Worm (Caenorhabditis elegans): ENCODE results near the gene fahd-1.

DNA sequence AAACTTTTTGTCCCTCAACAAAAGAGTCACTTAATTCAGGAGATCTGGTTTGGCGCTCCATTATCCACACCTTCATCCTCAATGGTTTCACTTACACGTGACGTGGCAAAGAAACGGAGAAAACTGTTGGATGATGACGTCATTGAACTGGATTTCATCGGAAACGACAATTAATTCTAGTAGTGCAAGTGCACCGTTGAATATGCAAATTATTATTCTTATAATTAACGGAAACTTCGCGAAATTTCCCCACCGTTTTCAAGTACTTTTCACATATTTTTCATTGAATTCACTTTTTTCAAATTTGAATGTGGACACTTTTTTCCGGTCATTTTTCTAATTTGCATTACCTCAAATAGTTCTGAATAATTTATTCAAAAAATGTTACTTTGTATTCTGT lies 17.2 kb downstream of the fahd-1 start, which contains the start of gene ZK688.1:
- no peak for TF ChIP-seq ces-1 (GFP tag; optimal IDR thresholded peaks at IDR 0.05)
- TF ChIP-seq pqm-1 (tag; optimal IDR thresholded peaks at IDR 0.05): no peak
- no peak for TF ChIP-seq gei-8 (GFP tag; optimal IDR thresholded peaks at IDR 0.05)

All from whole organism, L4 larva.